Fruit fly (Drosophila melanogaster) whole organism, embryonic: Measurements from ENCODE around the gene Wdr33.

Experiments
- BEAF-32 ChIP-seq: fragments of 200-800 bp; sonication (Bioruptor generic); optimal IDR thresholded peaks from 3 replicates; lab custom pipeline; 2017; ENCODE audit warnings: missing biosample characterization, missing genetic modification characterization, mild to moderate bottlenecking, moderate library complexity, missing genetic modification reagents
- CG10565 ChIP-seq: fragments of 200-800 bp; sonication (Bioruptor generic); optimal IDR thresholded peaks from 3 replicates; lab custom pipeline; 2016; ENCODE audit warnings: missing biosample characterization, mild to moderate bottlenecking, missing genetic modification characterization
- CG11456 ChIP-seq: fragments of 200-800 bp; sonication (Bioruptor generic); IDR thresholded peaks from 3 replicates; pipeline ENCODE4 v1.3.6; 2022; ENCODE audit warnings: missing biosample characterization, missing genetic modification characterization
- CG11696 ChIP-seq: fragments of 200-800 bp; sonication (Bioruptor generic); IDR thresholded peaks from 2 replicates; pipeline ENCODE4 v1.3.6; 2022; ENCODE audit warnings: missing biosample characterization, missing genetic modification characterization
- CG12299 ChIP-seq: fragments of 200-800 bp; sonication (Bioruptor generic); optimal IDR thresholded peaks from 2 replicates; lab custom pipeline; 2018; ENCODE audit warnings: missing biosample characterization, mild to moderate bottlenecking, missing genetic modification characterization
- CG14014 ChIP-seq: fragments of 200-800 bp; sonication (Bioruptor generic); IDR thresholded peaks from 2 replicates; pipeline ENCODE4 v1.3.6; 2022; ENCODE audit warnings: missing biosample characterization, missing genetic modification characterization
- CG15011 ChIP-seq: fragments of 200-800 bp; sonication (Bioruptor generic); optimal IDR thresholded peaks from 3 replicates; lab custom pipeline; 2018; ENCODE audit warnings: missing biosample characterization, mild to moderate bottlenecking, missing genetic modification characterization
- CG15514 ChIP-seq: fragments of 200-800 bp; sonication (Bioruptor generic); optimal IDR thresholded peaks from 3 replicates; lab custom pipeline; 2017; ENCODE audit warnings: missing biosample characterization, missing genetic modification characterization, mild to moderate bottlenecking, moderate library complexity, missing genetic modification reagents
- CG17361 ChIP-seq: fragments of 200-800 bp; sonication (Bioruptor generic); IDR thresholded peaks from 3 replicates; pipeline ENCODE4 v1.3.6; 2022; ENCODE audit warnings: missing biosample characterization, missing genetic modification characterization
- CG18011 ChIP-seq: fragments of 200-800 bp; sonication (Bioruptor generic); optimal IDR thresholded peaks from 2 replicates; lab custom pipeline; 2017; ENCODE audit warnings: missing biosample characterization, missing genetic modification characterization, mild to moderate bottlenecking, moderate library complexity, missing genotype
- CG1832 ChIP-seq: fragments of 200-800 bp; sonication (Bioruptor generic); optimal IDR thresholded peaks from 2 replicates; lab custom pipeline; 2017; ENCODE audit warnings: missing biosample characterization, mild to moderate bottlenecking, missing genetic modification characterization, inconsistent platforms
- CG2116 ChIP-seq: fragments of 200-800 bp; sonication (Bioruptor generic); optimal IDR thresholded peaks from 3 replicates; lab custom pipeline; 2018; ENCODE audit warnings: missing biosample characterization, mild to moderate bottlenecking, missing genetic modification characterization
- CG2889 ChIP-seq: fragments of 200-800 bp; sonication (Bioruptor generic); IDR thresholded peaks from 3 replicates; pipeline ENCODE4 v1.3.6; 2022; ENCODE audit warnings: missing biosample characterization, missing genetic modification characterization
- CG30431 ChIP-seq: fragments of 200-800 bp; sonication (Bioruptor generic); optimal IDR thresholded peaks from 2 replicates; lab custom pipeline; 2017; ENCODE audit warnings: missing biosample characterization, missing genetic modification characterization
- CG3065 ChIP-seq: fragments of 200-800 bp; sonication (Bioruptor generic); optimal IDR thresholded peaks from 2 replicates; lab custom pipeline; 2016; ENCODE audit warnings: missing biosample characterization, missing genetic modification characterization
- CG31388 ChIP-seq: fragments of 200-800 bp; sonication (Bioruptor generic); optimal IDR thresholded peaks from 2 replicates; lab custom pipeline; 2016; ENCODE audit warnings: missing biosample characterization, missing genetic modification characterization
- CG3407 ChIP-seq: fragments of 200-800 bp; sonication (Bioruptor generic); optimal IDR thresholded peaks from 2 replicates; lab custom pipeline; 2018; ENCODE audit warnings: missing biosample characterization, mild to moderate bottlenecking, missing genetic modification characterization
- CG34422 ChIP-seq: fragments of 200-800 bp; sonication (Bioruptor generic); IDR thresholded peaks from 3 replicates; pipeline ENCODE4 v1.3.6; 2022; ENCODE audit warnings: missing biosample characterization, missing genetic modification characterization
- CG3847 ChIP-seq: fragments of 200-800 bp; sonication (Bioruptor generic); IDR thresholded peaks from 2 replicates; pipeline ENCODE4 v1.3.6; 2022; ENCODE audit warnings: missing biosample characterization, missing genetic modification characterization
- CG6791 ChIP-seq: fragments of 200-800 bp; sonication (Bioruptor generic); IDR thresholded peaks from 3 replicates; pipeline ENCODE4 v1.3.6; 2022; ENCODE audit warnings: missing biosample characterization, missing genetic modification characterization; ENCODE audit not compliant: partially characterized antibody
- CG7556 ChIP-seq: fragments of 200-800 bp; sonication (Bioruptor generic); optimal IDR thresholded peaks from 2 replicates; lab custom pipeline; 2017; ENCODE audit warnings: missing biosample characterization, mild to moderate bottlenecking, missing genetic modification characterization
- CG8281 ChIP-seq: fragments of 200-800 bp; sonication (Bioruptor generic); optimal IDR thresholded peaks from 2 replicates; lab custom pipeline; 2018; ENCODE audit warnings: missing biosample characterization, mild to moderate bottlenecking, missing genetic modification characterization, moderate library complexity
- Camta ChIP-seq: fragments of 200-800 bp; sonication (Bioruptor generic); optimal IDR thresholded peaks from 2 replicates; lab custom pipeline; 2016; ENCODE audit warnings: missing biosample characterization, missing genetic modification characterization
- Drgx ChIP-seq: fragments of 200-800 bp; sonication (Bioruptor generic); IDR thresholded peaks from 2 replicates; pipeline ENCODE4 v1.3.6; 2022; ENCODE audit warnings: missing biosample characterization, missing genetic modification characterization
- E2f1 ChIP-seq: fragments of 200-800 bp; sonication (Bioruptor generic); IDR thresholded peaks from 2 replicates; pipeline ENCODE4 v1.3.6; 2022; ENCODE audit warnings: missing biosample characterization, missing genetic modification characterization
- Fer1 ChIP-seq: fragments of 200-800 bp; sonication (Bioruptor generic); optimal IDR thresholded peaks from 2 replicates; lab custom pipeline; 2017; ENCODE audit warnings: missing biosample characterization, mild to moderate bottlenecking, missing genetic modification characterization
- Gug ChIP-seq: fragments of 200-800 bp; sonication (Bioruptor generic); IDR thresholded peaks from 4 replicates; pipeline ENCODE4 v1.3.6; 2022; ENCODE audit warnings: missing biosample characterization, missing genetic modification characterization
- H2.0 ChIP-seq: fragments of 200-800 bp; sonication (Bioruptor generic); IDR thresholded peaks from 2 replicates; pipeline ENCODE4 v1.3.6; 2022; ENCODE audit warnings: missing biosample characterization, missing genetic modification characterization
- HLH54F ChIP-seq: fragments of 200-800 bp; sonication (Bioruptor generic); optimal IDR thresholded peaks from 3 replicates; lab custom pipeline; 2016; ENCODE audit warnings: missing biosample characterization, missing genetic modification characterization
- HmgZ ChIP-seq: fragments of 200-800 bp; sonication (Bioruptor generic); optimal IDR thresholded peaks from 2 replicates; lab custom pipeline; 2018; ENCODE audit warnings: missing biosample characterization, mild to moderate bottlenecking, missing genetic modification characterization
- Hr78 ChIP-seq, 2 experiments: fragments of 200-800 bp in 1 of 2; fragments of >200 bp in 1 of 2; sonication (Bioruptor generic) in 1 of 2; optimal IDR thresholded peaks; 2 replicates each; lab custom pipeline; 2017 to 2019; ENCODE audit warnings: missing biosample characterization in 2 of 2, missing genetic modification characterization in 2 of 2, mild to moderate bottlenecking in 1 of 2, moderate library complexity in 1 of 2
- Kr ChIP-seq: fragments of 200-800 bp; sonication (Bioruptor generic); optimal IDR thresholded peaks from 2 replicates; lab custom pipeline; 2017; ENCODE audit warnings: missing biosample characterization, mild to moderate bottlenecking, missing genetic modification characterization
- Scr ChIP-seq: fragments of 200-800 bp; sonication (Bioruptor generic); IDR thresholded peaks from 2 replicates; pipeline ENCODE4 v1.3.6; 2022; ENCODE audit warnings: missing biosample characterization, missing genetic modification characterization; ENCODE audit not compliant: partially characterized antibody
- br ChIP-seq: fragments of >200 bp; optimal IDR thresholded peaks from 2 replicates; lab custom pipeline; 2017
- ci ChIP-seq: fragments of 200-800 bp; sonication (Bioruptor generic); IDR thresholded peaks from 3 replicates; pipeline ENCODE4 v1.3.6; 2022; ENCODE audit warnings: missing biosample characterization, missing genetic modification characterization
- disco-r ChIP-seq: fragments of 200-800 bp; sonication (Bioruptor generic); optimal IDR thresholded peaks from 2 replicates; lab custom pipeline; 2016; ENCODE audit warnings: missing biosample characterization, missing genetic modification characterization
- gce ChIP-seq: fragments of 200-800 bp; sonication (Bioruptor generic); IDR thresholded peaks from 3 replicates; pipeline ENCODE4 v1.3.6; 2022; ENCODE audit warnings: missing biosample characterization, missing genetic modification characterization
- gro ChIP-seq: fragments of 200-800 bp; sonication (Bioruptor generic); optimal IDR thresholded peaks from 2 replicates; lab custom pipeline; 2016; ENCODE audit warnings: missing biosample characterization, missing genetic modification characterization
- hb ChIP-seq: fragments of 200-800 bp; sonication (Bioruptor generic); IDR thresholded peaks from 3 replicates; pipeline ENCODE4 v1.3.6; 2022; ENCODE audit warnings: missing biosample characterization, missing genetic modification characterization; ENCODE audit not compliant: partially characterized antibody
- luna ChIP-seq: fragments of 200-800 bp; sonication (Bioruptor generic); optimal IDR thresholded peaks from 2 replicates; lab custom pipeline; 2016; ENCODE audit warnings: missing biosample characterization, missing genetic modification characterization
- pros ChIP-seq: fragments of 200-800 bp; sonication (Bioruptor generic); optimal IDR thresholded peaks from 3 replicates; lab custom pipeline; 2019; ENCODE audit warnings: missing biosample characterization, mild to moderate bottlenecking, missing genetic modification characterization, moderate library complexity
- schlank ChIP-seq: fragments of 200-800 bp; sonication (Bioruptor generic); optimal IDR thresholded peaks from 2 replicates; lab custom pipeline; 2018; ENCODE audit warnings: missing biosample characterization, mild to moderate bottlenecking, missing genetic modification characterization
- sens-2 ChIP-seq: fragments of 200-800 bp; sonication (Bioruptor generic); IDR thresholded peaks from 2 replicates; pipeline ENCODE4 v1.3.6; 2022; ENCODE audit warnings: missing biosample characterization, missing genetic modification characterization
- slbo ChIP-seq: fragments of 200-800 bp; sonication (Bioruptor generic); IDR thresholded peaks from 2 replicates; pipeline ENCODE4 v1.3.6; 2022; ENCODE audit warnings: missing biosample characterization, missing genetic modification characterization
- tio ChIP-seq: fragments of 200-800 bp; sonication (Bioruptor generic); optimal IDR thresholded peaks from 2 replicates; lab custom pipeline; 2017; ENCODE audit warnings: missing biosample characterization, missing genetic modification characterization, inconsistent platforms
- tna ChIP-seq: fragments of 200-800 bp; sonication (Bioruptor generic); IDR thresholded peaks from 2 replicates; pipeline ENCODE4 v1.3.6; 2022; ENCODE audit warnings: missing biosample characterization, missing genetic modification characterization; ENCODE audit not compliant: partially characterized antibody
- toy ChIP-seq: fragments of 200-800 bp; sonication (Bioruptor generic); IDR thresholded peaks from 2 replicates; pipeline ENCODE4 v1.3.6; 2022; ENCODE audit warnings: missing biosample characterization, missing genetic modification characterization
- trem ChIP-seq: fragments of 200-800 bp; optimal IDR thresholded peaks from 3 replicates; lab custom pipeline; 2019; ENCODE audit warnings: missing biosample characterization, mild to moderate bottlenecking, missing genetic modification characterization, moderate library complexity
- trh ChIP-seq: fragments of 200-800 bp; sonication (Bioruptor generic); optimal IDR thresholded peaks from 2 replicates; lab custom pipeline; 2016; ENCODE audit warnings: missing biosample characterization, missing genetic modification characterization
- wor ChIP-seq: fragments of 200-800 bp; sonication (Bioruptor generic); IDR thresholded peaks from 2 replicates; pipeline ENCODE4 v1.3.6; 2022; ENCODE audit warnings: missing biosample characterization, missing genetic modification characterization

The Wdr33 gene

DNA sequence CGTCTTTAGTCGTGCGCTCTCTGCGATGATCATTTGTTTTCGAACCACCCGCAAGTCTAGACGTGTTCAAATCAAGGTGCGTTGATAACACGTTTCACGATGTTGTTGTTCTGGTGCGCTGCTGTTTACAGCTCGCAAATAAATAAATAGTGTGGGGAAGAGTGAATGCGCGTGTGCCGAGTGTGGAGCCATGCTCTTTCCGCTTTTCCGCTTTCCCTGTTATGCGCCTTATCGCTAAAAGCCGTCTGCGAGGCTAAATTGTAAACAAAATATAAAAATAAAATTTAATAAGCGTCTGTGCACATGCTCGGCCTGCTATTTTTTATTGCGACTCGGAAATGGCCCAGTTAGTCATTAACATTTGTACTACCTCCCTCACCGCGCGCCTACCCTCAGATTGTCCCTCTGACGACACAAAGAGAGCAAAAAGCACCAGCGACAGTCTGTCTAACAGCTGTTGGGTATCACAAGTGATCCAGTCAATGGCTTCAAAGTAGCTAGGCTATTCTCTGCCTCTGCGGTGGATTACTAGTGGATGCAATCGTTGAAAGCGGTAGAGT, 12.3 kb downstream of the Wdr33 start (continued):
- TF ChIP-seq hb (GFP tag; lab: Robert Waterston, UW) = no peak
- no peak for TF ChIP-seq CG6791 (GFP tag; lab: Robert Waterston, UW)
- TF ChIP-seq trem (tag; lab: Kevin White, UChicago) = peak; percentile 25
- peak in 1 of 2 experiments; percentile 5 for TF ChIP-seq Hr78 (GFP tag; optimal IDR thresholded peaks at IDR 0.05; lab: Kevin White, UChicago)
- TF ChIP-seq ci (GFP tag; lab: Robert Waterston, UW) = peak; percentile 90
- peak; percentile 55 for TF ChIP-seq CG3065
- peak; percentile 72 for TF ChIP-seq Kr (GFP tag; lab: Kevin White, UChicago)
- TF ChIP-seq CG30431 = peak; percentile 8
- peak; percentile 61; the same call in 1 of the 2 replicates for TF ChIP-seq CG14014 (GFP tag; lab: Robert Waterston, UW)
- peak; percentile 85 for TF ChIP-seq HmgZ (tag; lab: Kevin White, UChicago)
- TF ChIP-seq CG18011 = peak; percentile 63
- TF ChIP-seq BEAF-32 (GFP tag; lab: Kevin White, UChicago) = no peak
- TF ChIP-seq Gug (GFP tag; lab: Robert Waterston, UW) = no peak
- TF ChIP-seq CG2889 (GFP tag; lab: Robert Waterston, UW) = no peak
- TF ChIP-seq CG10565 (GFP tag; lab: Kevin White, UChicago) = no peak
- TF ChIP-seq CG3407 = peak; percentile 91
- TF ChIP-seq pros (GFP tag; lab: Kevin White, UChicago) = peak; percentile 77
- peak; percentile 33 for TF ChIP-seq Scr
- TF ChIP-seq Camta (GFP tag; lab: Kevin White, UChicago) = peak; percentile 49
- TF ChIP-seq CG17361 = peak; percentile 63; the same call in 2 of the 3 replicates
- TF ChIP-seq CG31388 (GFP tag; lab: Kevin White, UChicago) = no peak
- TF ChIP-seq CG3847 (GFP tag; lab: Robert Waterston, UW) = 0 out of 2 replicates have a peak, but pooled peaks have one; percentile 17
- TF ChIP-seq CG1832 (GFP tag; lab: Kevin White, UChicago) = no peak
- TF ChIP-seq CG11696 (GFP tag; lab: Robert Waterston, UW) = no peak; the same call in 1 of the 2 replicates
- TF ChIP-seq H2.0 (GFP tag; lab: Robert Waterston, UW) = no peak
- TF ChIP-seq schlank (tag; lab: Kevin White, UChicago) = peak; percentile 86
- peak; percentile 93 for TF ChIP-seq Fer1 (GFP tag; lab: Kevin White, UChicago)
- TF ChIP-seq HLH54F (GFP tag; lab: Kevin White, UChicago) = peak; percentile 19
- TF ChIP-seq sens-2 (GFP tag; lab: Robert Waterston, UW) = peak; percentile 51
- peak; percentile 62 for TF ChIP-seq CG8281 (tag; lab: Kevin White, UChicago)
- peak; percentile 80 for TF ChIP-seq CG15011 (GFP tag; lab: Kevin White, UChicago)
- peak; percentile 0 for TF ChIP-seq luna (GFP tag; lab: Kevin White, UChicago)
- no peak for TF ChIP-seq br (lab: Kevin White, UChicago)
- no peak for TF ChIP-seq toy (GFP tag; lab: Robert Waterston, UW)
- 0 out of 2 replicates have a peak, but pooled peaks have one; percentile 18 for TF ChIP-seq slbo (GFP tag; lab: Robert Waterston, UW)
- TF ChIP-seq CG15514 (GFP tag; lab: Kevin White, UChicago) = peak; percentile 72
- peak; percentile 80; the same call in 1 of the 3 replicates for TF ChIP-seq CG34422
- TF ChIP-seq CG12299 (tag; lab: Kevin White, UChicago) = peak; percentile 91
- TF ChIP-seq CG11456 (GFP tag; lab: Robert Waterston, UW) = no peak
- TF ChIP-seq tio (GFP tag; lab: Kevin White, UChicago) = no peak
- peak; percentile 79 for TF ChIP-seq gro (GFP tag; lab: Kevin White, UChicago)
- peak; percentile 79 for TF ChIP-seq CG7556
- no peak for TF ChIP-seq tna (GFP tag; lab: Robert Waterston, UW)
- peak; percentile 74; the same call in 2 of the 3 replicates for TF ChIP-seq gce (GFP tag; lab: Robert Waterston, UW)
- TF ChIP-seq trh = peak; percentile 50
- TF ChIP-seq Drgx (GFP tag; lab: Robert Waterston, UW) = peak; percentile 38; the same call in 1 of the 2 replicates
- peak; percentile 67 for TF ChIP-seq CG2116 (GFP tag; lab: Kevin White, UChicago)
- TF ChIP-seq disco-r (GFP tag; lab: Kevin White, UChicago) = peak; percentile 25
- TF ChIP-seq wor (GFP tag; lab: Robert Waterston, UW) = no peak
- TF ChIP-seq E2f1 (GFP tag; lab: Robert Waterston, UW) = 0 out of 2 replicates have a peak, but pooled peaks have one; percentile 10
